Fruit fly (Drosophila melanogaster) whole organism, prepupa: Measurements from ENCODE around the gene CG8202.
A peak's percentile ranks its signal among the peaks of the same experiment; 100 is the strongest.

Source experiments
- Blimp-1 ChIP-seq: fragments of 200-800 bp; sonication (Bioruptor generic); optimal IDR thresholded peaks from 3 replicates; lab custom pipeline; 2017; ENCODE audit warnings: missing biosample characterization, missing genetic modification characterization, mild to moderate bottlenecking, moderate library complexity, missing genetic modification reagents
- CG10631 ChIP-seq: fragments of 200-800 bp; sonication (Bioruptor generic); optimal IDR thresholded peaks from 2 replicates; lab custom pipeline; 2016; ENCODE audit warnings: missing biosample characterization, missing genetic modification characterization
- CG11294 ChIP-seq: fragments of 200-800 bp; sonication (Bioruptor generic); IDR thresholded peaks from 2 replicates; pipeline ENCODE4 v1.3.6; 2022; ENCODE audit warnings: missing biosample characterization, missing genetic modification characterization
- CG11762 ChIP-seq: fragments of 200-800 bp; sonication (Bioruptor generic); optimal IDR thresholded peaks from 3 replicates; lab custom pipeline; 2016; ENCODE audit warnings: missing biosample characterization, missing genetic modification characterization; ENCODE audit not compliant: insufficient read depth
- CG15336 ChIP-seq: fragments of 200-800 bp; sonication (Bioruptor generic); IDR thresholded peaks from 2 replicates; pipeline ENCODE4 v1.3.6; 2022; ENCODE audit warnings: missing biosample characterization, missing genetic modification characterization
- CG16779 ChIP-seq: fragments of 200-800 bp; sonication (Bioruptor generic); optimal IDR thresholded peaks from 3 replicates; lab custom pipeline; 2017; ENCODE audit warnings: missing biosample characterization, mild to moderate bottlenecking, missing genetic modification characterization
- CG3032 ChIP-seq: fragments of 200-800 bp; optimal IDR thresholded peaks from 2 replicates; lab custom pipeline; 2019; ENCODE audit warnings: missing biosample characterization, mild to moderate bottlenecking, missing genetic modification characterization, moderate library complexity
- CG34406 ChIP-seq: fragments of 200-800 bp; sonication (Bioruptor generic); optimal IDR thresholded peaks from 3 replicates; lab custom pipeline; 2016; ENCODE audit warnings: missing biosample characterization, missing genetic modification characterization
- CG4318 ChIP-seq: fragments of 200-800 bp; sonication (Bioruptor generic); optimal IDR thresholded peaks from 3 replicates; lab custom pipeline; 2017; ENCODE audit warnings: missing biosample characterization, mild to moderate bottlenecking, missing genetic modification characterization
- CG6276 ChIP-seq: fragments of 200-800 bp; sonication (Bioruptor generic); optimal IDR thresholded peaks from 2 replicates; lab custom pipeline; 2017; ENCODE audit warnings: missing biosample characterization, mild to moderate bottlenecking, missing genetic modification characterization
- CG6808 ChIP-seq: fragments of 200-800 bp; sonication (Bioruptor generic); optimal IDR thresholded peaks from 3 replicates; lab custom pipeline; 2017; ENCODE audit warnings: missing biosample characterization, missing genetic modification characterization, mild to moderate bottlenecking, moderate library complexity, missing genetic modification reagents
- CG7368 ChIP-seq: fragments of 200-800 bp; sonication (Bioruptor generic); optimal IDR thresholded peaks from 3 replicates; lab custom pipeline; 2016; ENCODE audit warnings: missing biosample characterization, missing genetic modification characterization
- CG8319 ChIP-seq: fragments of 200-800 bp; sonication (Bioruptor generic); optimal IDR thresholded peaks from 3 replicates; lab custom pipeline; 2016; ENCODE audit warnings: missing biosample characterization, missing genetic modification characterization
- CG9139 ChIP-seq: fragments of 200-800 bp; sonication (Bioruptor generic); optimal IDR thresholded peaks from 3 replicates; lab custom pipeline; 2017; ENCODE audit warnings: missing biosample characterization, mild to moderate bottlenecking, missing genetic modification characterization
- Eip93F ChIP-seq: fragments of 200-800 bp; sonication (Bioruptor generic); optimal IDR thresholded peaks from 2 replicates; lab custom pipeline; 2016; ENCODE audit warnings: missing biosample characterization, mild to moderate bottlenecking, missing genetic modification characterization
- Ets21C ChIP-seq: fragments of 200-800 bp; sonication (Bioruptor generic); optimal IDR thresholded peaks from 3 replicates; lab custom pipeline; 2016; ENCODE audit warnings: missing biosample characterization, missing genetic modification characterization
- Hr38 ChIP-seq: sonication (Bioruptor generic); optimal IDR thresholded peaks from 2 replicates; lab custom pipeline; 2016; ENCODE audit warnings: missing biosample characterization, missing genetic modification characterization
- Hr39 ChIP-seq: fragments of 200-800 bp; sonication (Bioruptor generic); optimal IDR thresholded peaks from 2 replicates; lab custom pipeline; 2016; ENCODE audit warnings: missing biosample characterization, missing genetic modification characterization
- Lpt ChIP-seq: fragments of 200-800 bp; sonication (Bioruptor generic); optimal IDR thresholded peaks from 3 replicates; lab custom pipeline; 2016; ENCODE audit warnings: missing biosample characterization, missing genetic modification characterization
- Met ChIP-seq: fragments of 200-800 bp; sonication (Bioruptor generic); optimal IDR thresholded peaks from 3 replicates; lab custom pipeline; 2016; ENCODE audit warnings: missing biosample characterization, missing genetic modification characterization
- OdsH ChIP-seq: fragments of 200-800 bp; sonication (Bioruptor generic); optimal IDR thresholded peaks from 3 replicates; lab custom pipeline; 2016; ENCODE audit warnings: missing biosample characterization, missing genetic modification characterization
- Smox ChIP-seq: fragments of 200-800 bp; sonication (Bioruptor generic); optimal IDR thresholded peaks from 3 replicates; lab custom pipeline; 2016; ENCODE audit warnings: missing biosample characterization, missing genetic modification characterization
- Sox102F ChIP-seq: fragments of 200-800 bp; sonication (Bioruptor generic); optimal IDR thresholded peaks from 2 replicates; lab custom pipeline; 2016; ENCODE audit warnings: missing biosample characterization, mild to moderate bottlenecking, missing genetic modification characterization
- Sox15 ChIP-seq: fragments of 200-800 bp; sonication (Bioruptor generic); optimal IDR thresholded peaks from 3 replicates; lab custom pipeline; 2016; ENCODE audit warnings: missing biosample characterization, missing genetic modification characterization
- achi ChIP-seq: fragments of 200-800 bp; sonication (Bioruptor generic); optimal IDR thresholded peaks from 3 replicates; lab custom pipeline; 2016; ENCODE audit warnings: missing biosample characterization, missing genetic modification characterization
- cyc ChIP-seq: fragments of 200-800 bp; sonication (Bioruptor generic); optimal IDR thresholded peaks from 3 replicates; lab custom pipeline; 2016; ENCODE audit warnings: missing biosample characterization, missing genetic modification characterization
- dac ChIP-seq: fragments of 200-800 bp; sonication (Bioruptor generic); optimal IDR thresholded peaks from 2 replicates; lab custom pipeline; 2017; ENCODE audit warnings: missing biosample characterization, mild to moderate bottlenecking, missing genetic modification characterization
- esn ChIP-seq: fragments of 200-800 bp; sonication (Bioruptor generic); optimal IDR thresholded peaks from 2 replicates; lab custom pipeline; 2016; ENCODE audit warnings: missing biosample characterization, mild to moderate bottlenecking, missing genetic modification characterization, moderate library complexity
- fd85E ChIP-seq: fragments of 200-800 bp; sonication (Bioruptor generic); optimal IDR thresholded peaks from 3 replicates; lab custom pipeline; 2016; ENCODE audit warnings: missing biosample characterization, missing genetic modification characterization
- fkh ChIP-seq: fragments of 200-800 bp; sonication (Bioruptor generic); optimal IDR thresholded peaks from 3 replicates; lab custom pipeline; 2017; ENCODE audit warnings: missing biosample characterization, mild to moderate bottlenecking, missing genetic modification characterization, moderate library complexity
- salr ChIP-seq, 2 experiments: fragments of 200-800 bp; sonication (Bioruptor generic); optimal IDR thresholded peaks; 3 replicates each; lab custom pipeline; 2016 to 2018; ENCODE audit warnings: missing biosample characterization in 2 of 2, missing genetic modification characterization in 2 of 2, mild to moderate bottlenecking in 1 of 2
- spab ChIP-seq: fragments of 200-800 bp; sonication (Bioruptor generic); optimal IDR thresholded peaks from 2 replicates; lab custom pipeline; 2017; ENCODE audit warnings: missing biosample characterization, mild to moderate bottlenecking, missing genetic modification characterization, missing genetic modification reagents
- ss ChIP-seq, 2 experiments: fragments of 200-800 bp; sonication (Bioruptor generic); optimal IDR thresholded peaks; 2 replicates in 1 of 2; 3 replicates in 1 of 2; lab custom pipeline; 2017 to 2018; ENCODE audit warnings: mild to moderate bottlenecking in 2 of 2, missing biosample characterization in 2 of 2, missing genetic modification characterization in 2 of 2, moderate library complexity in 1 of 2
- svp ChIP-seq: fragments of 200-800 bp; sonication (Bioruptor generic); peaks from one replicate; lab custom pipeline; 2016; ENCODE audit warnings: missing biosample characterization, missing genetic modification characterization
- topi ChIP-seq: fragments of 200-800 bp; sonication (Bioruptor generic); optimal IDR thresholded peaks from 3 replicates; lab custom pipeline; 2016; ENCODE audit warnings: missing biosample characterization, missing genetic modification characterization
- vri ChIP-seq: fragments of 200-800 bp; sonication (Bioruptor generic); optimal IDR thresholded peaks from 3 replicates; lab custom pipeline; 2016; ENCODE audit warnings: missing biosample characterization, mild to moderate bottlenecking, missing genetic modification characterization

The CG8202 gene

dm6 chr3R:8694110-8694826, 37.6 kb upstream of the CG8202 start (continued):
- TF ChIP-seq CG4318 (GFP tag; lab: Kevin White, UChicago) (peak; percentile 19), OdsH (peak; percentile 64), CG9139 (peak; percentile 95), CG6276 (peak; percentile 95), fd85E (GFP tag; lab: Kevin White, UChicago) (peak; percentile 21), Hr38 (GFP tag; lab: Kevin White, UChicago) (no peak), CG15336 (peak; percentile 91), topi (GFP tag; lab: Kevin White, UChicago) (peak; percentile 32), fkh (GFP tag; lab: Kevin White, UChicago) (peak; percentile 3)

dm6 chr3R:8697772-8698259, 34.1 kb upstream of the CG8202 start, which contains the start of gene hb:
Gene hb (minus strand): TSS chr3R:8697822.
- TF ChIP-seq spab (GFP tag; lab: Kevin White, UChicago) (no peak), svp (GFP tag; lab: Kevin White, UChicago) (no peak), topi (GFP tag; lab: Kevin White, UChicago) (no peak), Sox102F (no peak), Eip93F (GFP tag; lab: Kevin White, UChicago) (no peak), esn (no peak), vri (GFP tag; lab: Kevin White, UChicago) (no peak), Ets21C (GFP tag; lab: Kevin White, UChicago) (no peak), CG6276 (no peak), Lpt (GFP tag; lab: Kevin White, UChicago) (no peak), Sox15 (no peak), ss (GFP tag; optimal IDR thresholded peaks at IDR 0.05; lab: Kevin White, UChicago) (no peak), CG16779 (no peak), CG9139 (no peak), CG10631 (GFP tag; lab: Kevin White, UChicago) (no peak), Met (GFP tag; lab: Kevin White, UChicago) (no peak), Smox (no peak), CG3032 (tag; lab: Kevin White, UChicago) (no peak), cyc (GFP tag; lab: Kevin White, UChicago) (no peak), CG11762 (GFP tag; lab: Kevin White, UChicago) (no peak)
- TF ChIP-seq, all 60 proteins: peak for 0

- TF ChIP-seq Hr39 (GFP tag; lab: Kevin White, UChicago) (no peak), achi (GFP tag; lab: Kevin White, UChicago) (no peak), Blimp-1 (GFP tag; lab: Kevin White, UChicago) (no peak), CG9139 (no peak), CG7368 (GFP tag; lab: Kevin White, UChicago) (no peak), CG6276 (no peak), cyc (GFP tag; lab: Kevin White, UChicago) (no peak), Ets21C (GFP tag; lab: Kevin White, UChicago) (no peak), ss (GFP tag; optimal IDR thresholded peaks at IDR 0.05; lab: Kevin White, UChicago) (no peak), CG11762 (GFP tag; lab: Kevin White, UChicago) (no peak), CG6808 (GFP tag; lab: Kevin White, UChicago) (no peak), CG8319 (GFP tag; lab: Kevin White, UChicago) (no peak), CG11294 (GFP tag; lab: Robert Waterston, UW) (no peak), topi (GFP tag; lab: Kevin White, UChicago) (no peak), fd85E (GFP tag; lab: Kevin White, UChicago) (no peak), salr (GFP tag; optimal IDR thresholded peaks at IDR 0.05; lab: Kevin White, UChicago) (no peak), Sox102F (no peak), CG34406 (GFP tag; lab: Kevin White, UChicago) (no peak), dac (GFP tag; lab: Kevin White, UChicago) (no peak)
These were observed 32.7 kb upstream of the CG8202 start for dm6 chr3R:8699230-8699629.
